Fruit fly (Drosophila melanogaster) whole organism, wandering third instar larva: ENCODE data around the gene RpS15Aa.

ENCODE experiments used
- CG32264 ChIP-seq: fragments of 200-800 bp; sonication (Bioruptor generic); optimal IDR thresholded peaks from 2 replicates; lab custom pipeline; 2016; ENCODE audit warnings: missing biosample characterization, missing genetic modification characterization
- CrebA ChIP-seq: fragments of 200-800 bp; sonication (Bioruptor generic); optimal IDR thresholded peaks from 2 replicates; lab custom pipeline; 2016; ENCODE audit warnings: missing biosample characterization, mild to moderate bottlenecking, missing genetic modification characterization, borderline replicate concordance
- Dif ChIP-seq: fragments of 200-275, 200-300 bp; sonication (Bioruptor generic); optimal IDR thresholded peaks from 2 replicates; lab custom pipeline; 2018; ENCODE audit warnings: missing biosample characterization, missing genetic modification characterization; ENCODE audit not compliant: partially characterized antibody
- HLH106 ChIP-seq: fragments of 200-800 bp; optimal IDR thresholded peaks from 3 replicates; lab custom pipeline; 2019; ENCODE audit warnings: missing biosample characterization, mild to moderate bottlenecking, missing genetic modification characterization, moderate library complexity
- Hnf4 ChIP-seq: fragments of 200-800 bp; sonication (Bioruptor generic); optimal IDR thresholded peaks from 2 replicates; lab custom pipeline; 2016; ENCODE audit warnings: missing biosample characterization, mild to moderate bottlenecking, missing genetic modification characterization
- Hr78 ChIP-seq: fragments of >200 bp; optimal IDR thresholded peaks from 2 replicates; lab custom pipeline; 2017; ENCODE audit warnings: missing biosample characterization, missing genetic modification characterization
- Hr83 ChIP-seq: fragments of 200-300 bp; sonication (Bioruptor generic); optimal IDR thresholded peaks from 2 replicates; lab custom pipeline; 2016; ENCODE audit warnings: missing biosample characterization, mild to moderate bottlenecking, missing genetic modification characterization, moderate library complexity; ENCODE audit not compliant: poor library complexity, severe bottlenecking
- Jra ChIP-seq: sonication (Bioruptor generic); optimal IDR thresholded peaks from 2 replicates; lab custom pipeline; 2016; ENCODE audit warnings: missing biosample characterization, missing genetic modification characterization
- Mio ChIP-seq: sonication (Bioruptor generic); optimal IDR thresholded peaks from 2 replicates; lab custom pipeline; 2016; ENCODE audit warnings: missing biosample characterization, missing genetic modification characterization
- Myc ChIP-seq: fragments of >200 bp; optimal IDR thresholded peaks from 2 replicates; lab custom pipeline; 2017
- N ChIP-seq: fragments of >200 bp; optimal IDR thresholded peaks from 2 replicates; lab custom pipeline; 2018; ENCODE audit warnings: missing biosample characterization, missing external identifiers, missing genetic modification characterization
- OdsH ChIP-seq: fragments of 200-800 bp; sonication (Bioruptor generic); optimal IDR thresholded peaks from 2 replicates; lab custom pipeline; 2016; ENCODE audit warnings: missing biosample characterization, mild to moderate bottlenecking, missing genetic modification characterization
- Rel ChIP-seq, 2 experiments: fragments of 200-800 bp; sonication (Bioruptor generic) in 1 of 2; optimal IDR thresholded peaks; 2 replicates in 1 of 2; 3 replicates in 1 of 2; lab custom pipeline; 2016 to 2019; ENCODE audit warnings: mild to moderate bottlenecking in 2 of 2, missing biosample characterization in 2 of 2, missing genetic modification characterization in 2 of 2, moderate library complexity in 1 of 2
- Sp1 ChIP-seq: fragments of 200-800 bp; sonication (Bioruptor generic); optimal IDR thresholded peaks from 3 replicates; lab custom pipeline; 2019; ENCODE audit warnings: missing biosample characterization, mild to moderate bottlenecking, missing genetic modification characterization, moderate library complexity
- br ChIP-seq: fragments of 200-800 bp; sonication (Bioruptor generic); optimal IDR thresholded peaks from 2 replicates; lab custom pipeline; 2016; ENCODE audit warnings: missing biosample characterization, missing genetic modification characterization
- brk ChIP-seq: fragments of 200-800 bp; sonication (Bioruptor generic); optimal IDR thresholded peaks from 2 replicates; lab custom pipeline; 2016; ENCODE audit warnings: missing biosample characterization, mild to moderate bottlenecking, missing genetic modification characterization
- dl ChIP-seq, 2 experiments: fragments of 175-275, 200-275 bp in 1 of 2; fragments of 200-275 bp in 1 of 2; sonication (Bioruptor generic); optimal IDR thresholded peaks; lab custom pipeline; 2018; ENCODE audit warnings: mild to moderate bottlenecking in 2 of 2, missing biosample characterization in 2 of 2, missing genetic modification characterization in 2 of 2, moderate library complexity in 2 of 2; ENCODE audit not compliant: partially characterized antibody in 2 of 2, insufficient read depth in 1 of 2
- dmrt93B ChIP-seq: fragments of 200-800 bp; sonication (Bioruptor generic); optimal IDR thresholded peaks from 2 replicates; lab custom pipeline; 2018; ENCODE audit warnings: missing biosample characterization, mild to moderate bottlenecking, missing genetic modification characterization
- dsf ChIP-seq: sonication (Bioruptor generic); optimal IDR thresholded peaks from 2 replicates; lab custom pipeline; 2016; ENCODE audit warnings: missing biosample characterization, missing genetic modification characterization, borderline replicate concordance
- ey ChIP-seq: fragments of 200-800 bp; sonication (Bioruptor generic); optimal IDR thresholded peaks from 2 replicates; lab custom pipeline; 2016; ENCODE audit warnings: missing biosample characterization, missing genetic modification characterization
- foxo ChIP-seq, 2 experiments: fragments of 200-800 bp; sonication (Bioruptor generic); optimal IDR thresholded peaks; 2 replicates in 1 of 2; 3 replicates in 1 of 2; lab custom pipeline; 2016 to 2017; ENCODE audit warnings: missing biosample characterization in 2 of 2, missing genetic modification characterization in 2 of 2
- fru ChIP-seq: fragments of 200-800 bp; sonication (Bioruptor generic); optimal IDR thresholded peaks from 3 replicates; lab custom pipeline; 2016; ENCODE audit warnings: missing biosample characterization, mild to moderate bottlenecking, missing genetic modification characterization
- h ChIP-seq: fragments of 200-800 bp; sonication (Bioruptor generic); optimal IDR thresholded peaks from 3 replicates; lab custom pipeline; 2016; ENCODE audit warnings: missing biosample characterization, mild to moderate bottlenecking, missing genetic modification characterization
- lola ChIP-seq: fragments of >200 bp; optimal IDR thresholded peaks from 2 replicates; lab custom pipeline; 2017; ENCODE audit warnings: missing biosample characterization, missing genetic modification characterization
- pan ChIP-seq: fragments of >200 bp; optimal IDR thresholded peaks from 2 replicates; lab custom pipeline; 2017
- psq ChIP-seq: fragments of 200-800 bp; sonication (Bioruptor generic); optimal IDR thresholded peaks from 3 replicates; lab custom pipeline; 2017; ENCODE audit warnings: missing biosample characterization, mild to moderate bottlenecking, missing genetic modification characterization, moderate library complexity
- rgr ChIP-seq: fragments of 200-800 bp; sonication (Bioruptor generic); optimal IDR thresholded peaks from 3 replicates; lab custom pipeline; 2016; ENCODE audit warnings: missing biosample characterization, mild to moderate bottlenecking, missing genetic modification characterization
- sage ChIP-seq: fragments of 200-800 bp; sonication (Bioruptor generic); optimal IDR thresholded peaks from 2 replicates; lab custom pipeline; 2016; ENCODE audit warnings: missing biosample characterization, mild to moderate bottlenecking, missing genetic modification characterization
- sv ChIP-seq: fragments of 200-800 bp; sonication (Bioruptor generic); optimal IDR thresholded peaks from 3 replicates; lab custom pipeline; 2016; ENCODE audit warnings: missing biosample characterization, missing genetic modification characterization
- tai ChIP-seq: sonication (Bioruptor generic); optimal IDR thresholded peaks from 2 replicates; lab custom pipeline; 2016; ENCODE audit warnings: missing biosample characterization, missing genetic modification characterization
- usp ChIP-seq: fragments of >200 bp; optimal IDR thresholded peaks from 2 replicates; lab custom pipeline; 2017; ENCODE audit warnings: missing biosample characterization, missing genetic modification characterization
- woc ChIP-seq: sonication (Bioruptor generic); optimal IDR thresholded peaks from 2 replicates; lab custom pipeline; 2016; ENCODE audit warnings: missing biosample characterization, mild to moderate bottlenecking, missing genetic modification characterization

The RpS15Aa gene

DNA sequence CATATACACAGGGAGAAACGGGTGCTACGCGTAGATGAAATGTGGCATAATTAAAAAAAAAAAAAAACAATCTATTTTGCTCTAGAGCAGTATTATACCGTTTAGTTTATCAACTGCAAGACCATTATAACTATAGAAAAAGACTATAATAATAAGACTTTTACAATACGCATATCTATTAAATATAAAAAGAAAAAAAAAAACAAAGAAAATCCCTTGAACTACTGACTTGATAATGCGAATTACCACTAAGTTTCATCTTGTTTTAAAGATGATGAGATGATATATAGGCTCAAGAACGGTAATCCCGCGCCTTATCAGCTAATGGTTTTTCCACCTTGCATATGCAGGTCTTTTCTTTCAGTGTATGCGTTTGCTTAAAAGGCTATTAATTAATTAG, 30.3 kb downstream of the RpS15Aa start:
- TF ChIP-seq pan (lab: Kevin White, UChicago) (no peak), ey (peak; percentile 14), dmrt93B (GFP tag; lab: Kevin White, UChicago) (no peak), CG32264 (no peak), psq (GFP tag; lab: Kevin White, UChicago) (peak; percentile 45), sv (GFP tag; lab: Kevin White, UChicago) (no peak), foxo (GFP tag; optimal IDR thresholded peaks at IDR 0.05; lab: Kevin White, UChicago) (peak in 1 of 2 experiments; percentile 58), Rel (GFP tag; optimal IDR thresholded peaks at IDR 0.05; lab: Kevin White, UChicago) (no peak), Rel (tag; optimal IDR thresholded peaks at IDR 0.05; lab: Kevin White, UChicago) (no peak), usp (GFP tag; lab: Kevin White, UChicago) (no peak), HLH106 (tag; lab: Kevin White, UChicago) (peak; percentile 35), tai (GFP tag; lab: Kevin White, UChicago) (no peak), br (GFP tag; lab: Kevin White, UChicago) (no peak), rgr (peak; percentile 20), dsf (GFP tag; lab: Kevin White, UChicago) (no peak), Myc (lab: Kevin White, UChicago) (no peak), dl (GFP tag; optimal IDR thresholded peaks at IDR 0.05; lab: Kevin White, UChicago; ENCODE audit: insufficient read depth in 1 of 2, partially characterized antibody in 2 of 2) (no peak), sage (GFP tag; lab: Kevin White, UChicago) (no peak), fru (GFP tag; lab: Kevin White, UChicago) (peak; percentile 42), h (peak; percentile 33), Sp1 (peak; percentile 54), N (GFP tag; lab: Kevin White, UChicago) (no peak), Jra (no peak), OdsH (GFP tag; lab: Kevin White, UChicago) (peak; percentile 48), Hnf4 (peak; percentile 12), CrebA (GFP tag; lab: Kevin White, UChicago) (no peak), lola (GFP tag; lab: Kevin White, UChicago) (no peak), woc (GFP tag; lab: Kevin White, UChicago) (no peak)

DNA sequence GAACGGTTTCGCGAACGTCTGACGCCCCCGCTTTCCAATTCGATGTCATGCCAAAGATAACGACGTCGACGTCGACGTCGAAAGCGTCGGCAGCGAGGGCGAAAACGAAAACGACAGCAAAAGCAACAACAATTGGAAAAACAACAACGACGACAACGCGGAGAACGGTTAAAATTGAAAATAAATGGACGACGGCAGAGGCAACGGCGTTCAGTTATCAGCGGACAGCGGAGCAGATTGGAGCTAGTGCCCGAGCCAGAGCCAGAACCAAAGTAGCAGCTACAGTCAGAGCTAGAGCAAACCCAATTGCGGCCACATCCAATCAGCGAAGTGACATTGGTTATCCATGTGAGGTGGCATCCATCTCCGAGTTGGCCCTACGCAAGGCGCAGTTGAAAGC, 32.2 kb downstream of the RpS15Aa start:
- no peak for TF ChIP-seq foxo (GFP tag; optimal IDR thresholded peaks at IDR 0.05; lab: Kevin White, UChicago)
- TF ChIP-seq psq (GFP tag; lab: Kevin White, UChicago): no peak
- TF ChIP-seq dmrt93B (GFP tag; lab: Kevin White, UChicago): no peak
- TF ChIP-seq Jra: no peak
- TF ChIP-seq sage (GFP tag; lab: Kevin White, UChicago): no peak
- TF ChIP-seq Mio (GFP tag; lab: Kevin White, UChicago): no peak
- TF ChIP-seq h: peak; percentile 17
- TF ChIP-seq Rel (GFP tag; optimal IDR thresholded peaks at IDR 0.05; lab: Kevin White, UChicago): no peak
- peak; percentile 71 for TF ChIP-seq Rel (tag; optimal IDR thresholded peaks at IDR 0.05; lab: Kevin White, UChicago)
- no peak for TF ChIP-seq Hr78
- no peak for TF ChIP-seq usp (GFP tag; lab: Kevin White, UChicago)
- no peak for TF ChIP-seq sv (GFP tag; lab: Kevin White, UChicago)

DNA sequence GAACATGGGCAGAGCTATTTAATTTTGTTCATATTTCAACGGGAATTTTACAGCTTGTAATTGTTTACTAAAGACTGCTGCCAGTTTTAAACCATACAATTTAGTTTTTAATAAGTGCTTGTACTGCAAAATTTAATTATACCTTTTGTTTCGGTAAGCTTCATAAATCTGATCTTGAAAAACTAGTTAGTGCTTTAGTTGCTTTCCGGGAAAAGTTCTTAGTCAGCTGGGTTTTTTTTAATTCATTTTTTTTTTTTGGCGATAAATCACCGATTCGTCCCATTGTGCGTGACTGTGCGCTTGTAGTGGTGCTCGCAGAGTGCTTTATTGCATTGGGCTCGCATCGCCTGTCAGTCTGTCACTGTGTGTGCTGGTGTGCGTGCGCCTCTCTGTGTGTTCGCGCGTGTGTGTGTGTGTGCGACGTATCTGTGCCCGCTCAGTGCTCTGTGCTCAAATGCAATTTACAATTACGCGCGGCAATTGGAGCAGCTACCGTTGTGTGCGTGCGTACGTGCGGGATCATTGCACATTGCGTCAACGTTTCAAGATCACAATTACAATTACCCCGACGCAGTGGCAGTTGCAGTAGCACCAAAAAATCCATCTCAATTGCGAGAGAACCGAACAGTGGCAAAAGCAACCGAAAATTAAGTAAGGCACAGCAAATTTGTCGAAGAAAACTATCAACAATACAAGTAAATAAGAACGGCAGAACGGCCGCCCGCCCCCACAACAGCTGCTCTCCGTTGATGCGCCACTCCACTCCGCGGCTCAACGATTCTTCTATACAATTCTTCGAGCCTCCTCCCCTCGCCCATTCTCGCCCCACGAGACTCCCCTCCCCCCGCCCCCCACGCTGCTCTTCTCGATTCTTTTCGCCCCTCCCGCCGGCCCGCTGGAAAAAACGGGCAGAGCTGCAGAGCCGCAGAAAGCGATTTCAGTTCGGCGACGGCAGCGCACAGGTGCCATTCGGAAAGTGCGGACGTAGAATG, 33.6 kb downstream of the RpS15Aa start:
- TF ChIP-seq ey (no peak), brk (GFP tag; lab: Kevin White, UChicago) (no peak), psq (GFP tag; lab: Kevin White, UChicago) (peak; percentile 36), br (GFP tag; lab: Kevin White, UChicago) (peak; percentile 1), dsf (GFP tag; lab: Kevin White, UChicago) (no peak), Rel (GFP tag; optimal IDR thresholded peaks at IDR 0.05; lab: Kevin White, UChicago) (no peak), Rel (tag; optimal IDR thresholded peaks at IDR 0.05; lab: Kevin White, UChicago) (peak; percentile 41), Hr83 (peak; percentile 5), h (peak; percentile 40), woc (GFP tag; lab: Kevin White, UChicago) (peak; percentile 51), Sp1 (peak; percentile 18), Dif (GFP tag; lab: Kevin White, UChicago) (peak; percentile 33), N (GFP tag; lab: Kevin White, UChicago) (peak; percentile 80)
